Worm (Caenorhabditis elegans): ENCODE data around the gene C44B7.7.

ce11 chrII:6849308-6849707, 30.7 kb downstream of the C44B7.7 start:
- TF ChIP-seq pqm-1 (tag; optimal IDR thresholded peaks at IDR 0.05): no peak
- peak; percentile 7 for TF ChIP-seq snpc-4 (tag; optimal IDR thresholded peaks at IDR 0.05)
- no peak for TF ChIP-seq nhr-237 (tag; optimal IDR thresholded peaks at IDR 0.05)
- peak; percentile 59 for TF ChIP-seq mdl-1 (tag; optimal IDR thresholded peaks at IDR 0.05)
- TF ChIP-seq skn-1 (tag; optimal IDR thresholded peaks at IDR 0.05): no peak
- TF ChIP-seq nhr-77 (tag; optimal IDR thresholded peaks at IDR 0.05): no peak
- peak; percentile 85 for TF ChIP-seq nhr-25 (tag; optimal IDR thresholded peaks at IDR 0.05)
- TF ChIP-seq elt-3 (tag; optimal IDR thresholded peaks at IDR 0.05): peak; percentile 52 to 69 (median 56)
- TF ChIP-seq pha-4 (tag; optimal IDR thresholded peaks at IDR 0.05): no peak
- no peak for TF ChIP-seq nhr-28 (tag; optimal IDR thresholded peaks at IDR 0.05)
- TF ChIP-seq jun-1 (tag; optimal IDR thresholded peaks at IDR 0.05): peak; percentile 51
- no peak for TF ChIP-seq mml-1 (tag; optimal IDR thresholded peaks at IDR 0.05)
- no peak for TF ChIP-seq ama-1 (optimal IDR thresholded peaks at IDR 0.05)

Data from whole organism, L3 larva.